Fruit fly (Drosophila melanogaster) whole organism, prepupa: ENCODE results near the gene ocn.

ENCODE experiments used
- Blimp-1 ChIP-seq: fragments of 200-800 bp; sonication (Bioruptor generic); optimal IDR thresholded peaks from 3 replicates; lab custom pipeline; 2017; ENCODE audit warnings: missing biosample characterization, missing genetic modification characterization, mild to moderate bottlenecking, moderate library complexity, missing genetic modification reagents
- CG10631 ChIP-seq: fragments of 200-800 bp; sonication (Bioruptor generic); optimal IDR thresholded peaks from 2 replicates; lab custom pipeline; 2016; ENCODE audit warnings: missing biosample characterization, missing genetic modification characterization
- CG11294 ChIP-seq: fragments of 200-800 bp; sonication (Bioruptor generic); IDR thresholded peaks from 2 replicates; pipeline ENCODE4 v1.3.6; 2022; ENCODE audit warnings: missing biosample characterization, missing genetic modification characterization
- CG11762 ChIP-seq: fragments of 200-800 bp; sonication (Bioruptor generic); optimal IDR thresholded peaks from 3 replicates; lab custom pipeline; 2016; ENCODE audit warnings: missing biosample characterization, missing genetic modification characterization; ENCODE audit not compliant: insufficient read depth
- CG11902 ChIP-seq: fragments of 200-800 bp; sonication (Bioruptor generic); optimal IDR thresholded peaks from 3 replicates; lab custom pipeline; 2016; ENCODE audit warnings: missing biosample characterization, missing genetic modification characterization
- CG15336 ChIP-seq: fragments of 200-800 bp; sonication (Bioruptor generic); IDR thresholded peaks from 2 replicates; pipeline ENCODE4 v1.3.6; 2022; ENCODE audit warnings: missing biosample characterization, missing genetic modification characterization
- CG1621 ChIP-seq: fragments of 200-800 bp; sonication (Bioruptor generic); optimal IDR thresholded peaks from 3 replicates; lab custom pipeline; 2018; ENCODE audit warnings: missing biosample characterization, mild to moderate bottlenecking, missing genetic modification characterization
- CG16779 ChIP-seq: fragments of 200-800 bp; sonication (Bioruptor generic); optimal IDR thresholded peaks from 3 replicates; lab custom pipeline; 2017; ENCODE audit warnings: missing biosample characterization, mild to moderate bottlenecking, missing genetic modification characterization
- CG3032 ChIP-seq: fragments of 200-800 bp; optimal IDR thresholded peaks from 2 replicates; lab custom pipeline; 2019; ENCODE audit warnings: missing biosample characterization, mild to moderate bottlenecking, missing genetic modification characterization, moderate library complexity
- CG31627 ChIP-seq: fragments of 200-800 bp; sonication (Bioruptor generic); optimal IDR thresholded peaks from 3 replicates; lab custom pipeline; 2016; ENCODE audit warnings: missing biosample characterization, missing genetic modification characterization
- CG32006 ChIP-seq: fragments of 200-800 bp; sonication (Bioruptor generic); optimal IDR thresholded peaks from 3 replicates; lab custom pipeline; 2017; ENCODE audit warnings: missing biosample characterization, mild to moderate bottlenecking, missing genetic modification characterization
- CG3919 ChIP-seq: fragments of 200-800 bp; sonication (Bioruptor generic); optimal IDR thresholded peaks from 3 replicates; lab custom pipeline; 2016; ENCODE audit warnings: missing biosample characterization, missing genetic modification characterization
- CG4318 ChIP-seq: fragments of 200-800 bp; sonication (Bioruptor generic); optimal IDR thresholded peaks from 3 replicates; lab custom pipeline; 2017; ENCODE audit warnings: missing biosample characterization, mild to moderate bottlenecking, missing genetic modification characterization
- CG6163 ChIP-seq: fragments of 200-800 bp; sonication (Bioruptor generic); IDR thresholded peaks from 3 replicates; pipeline ENCODE4 v1.3.6; 2022; ENCODE audit warnings: missing biosample characterization, missing genetic modification characterization
- CG6854 ChIP-seq: fragments of 200-800 bp; sonication (Bioruptor generic); optimal IDR thresholded peaks from 2 replicates; lab custom pipeline; 2017; ENCODE audit warnings: missing biosample characterization, mild to moderate bottlenecking, missing genetic modification characterization
- CG7368 ChIP-seq: fragments of 200-800 bp; sonication (Bioruptor generic); optimal IDR thresholded peaks from 3 replicates; lab custom pipeline; 2016; ENCODE audit warnings: missing biosample characterization, missing genetic modification characterization
- CG8119 ChIP-seq: fragments of 200-800 bp; sonication (Bioruptor generic); IDR thresholded peaks from 3 replicates; pipeline ENCODE4 v1.3.6; 2022; ENCODE audit warnings: missing biosample characterization, missing genetic modification characterization
- CG8319 ChIP-seq: fragments of 200-800 bp; sonication (Bioruptor generic); optimal IDR thresholded peaks from 3 replicates; lab custom pipeline; 2016; ENCODE audit warnings: missing biosample characterization, missing genetic modification characterization
- CG8632 ChIP-seq: fragments of 200-800 bp; sonication (Bioruptor generic); optimal IDR thresholded peaks from 3 replicates; lab custom pipeline; 2016; ENCODE audit warnings: missing biosample characterization, missing genetic modification characterization
- Eip78C ChIP-seq: fragments of 200-800 bp; sonication (Bioruptor generic); peaks from one replicate; lab custom pipeline; 2016; ENCODE audit warnings: missing biosample characterization, missing genetic modification characterization
- Ets21C ChIP-seq: fragments of 200-800 bp; sonication (Bioruptor generic); optimal IDR thresholded peaks from 3 replicates; lab custom pipeline; 2016; ENCODE audit warnings: missing biosample characterization, missing genetic modification characterization
- Ets96B ChIP-seq: fragments of 200-800 bp; optimal IDR thresholded peaks from 2 replicates; lab custom pipeline; 2019; ENCODE audit warnings: missing biosample characterization, mild to moderate bottlenecking, missing genetic modification characterization, moderate library complexity
- Hr39 ChIP-seq: fragments of 200-800 bp; sonication (Bioruptor generic); optimal IDR thresholded peaks from 2 replicates; lab custom pipeline; 2016; ENCODE audit warnings: missing biosample characterization, missing genetic modification characterization
- Hr4 ChIP-seq: fragments of 200-800 bp; sonication (Bioruptor generic); optimal IDR thresholded peaks from 3 replicates; lab custom pipeline; 2016; ENCODE audit warnings: missing biosample characterization, missing genetic modification characterization
- Met ChIP-seq: fragments of 200-800 bp; sonication (Bioruptor generic); optimal IDR thresholded peaks from 3 replicates; lab custom pipeline; 2016; ENCODE audit warnings: missing biosample characterization, missing genetic modification characterization
- Smox ChIP-seq: fragments of 200-800 bp; sonication (Bioruptor generic); optimal IDR thresholded peaks from 3 replicates; lab custom pipeline; 2016; ENCODE audit warnings: missing biosample characterization, missing genetic modification characterization
- Sox102F ChIP-seq: fragments of 200-800 bp; sonication (Bioruptor generic); optimal IDR thresholded peaks from 2 replicates; lab custom pipeline; 2016; ENCODE audit warnings: missing biosample characterization, mild to moderate bottlenecking, missing genetic modification characterization
- Sox14 ChIP-seq: fragments of 200-800 bp; sonication (Bioruptor generic); optimal IDR thresholded peaks from 3 replicates; lab custom pipeline; 2016; ENCODE audit warnings: missing biosample characterization, missing genetic modification characterization
- Sox15 ChIP-seq: fragments of 200-800 bp; sonication (Bioruptor generic); optimal IDR thresholded peaks from 3 replicates; lab custom pipeline; 2016; ENCODE audit warnings: missing biosample characterization, missing genetic modification characterization
- cyc ChIP-seq: fragments of 200-800 bp; sonication (Bioruptor generic); optimal IDR thresholded peaks from 3 replicates; lab custom pipeline; 2016; ENCODE audit warnings: missing biosample characterization, missing genetic modification characterization
- dsx ChIP-seq: fragments of 200-800 bp; optimal IDR thresholded peaks from 3 replicates; lab custom pipeline; 2019; ENCODE audit warnings: missing biosample characterization, mild to moderate bottlenecking, missing genetic modification characterization, moderate library complexity; ENCODE audit not compliant: poor library complexity, severe bottlenecking
- eg ChIP-seq: fragments of 200-800 bp; sonication (Bioruptor generic); IDR thresholded peaks from 3 replicates; pipeline ENCODE4 v1.3.6; 2022; ENCODE audit warnings: missing biosample characterization, missing genetic modification characterization
- esn ChIP-seq: fragments of 200-800 bp; sonication (Bioruptor generic); optimal IDR thresholded peaks from 2 replicates; lab custom pipeline; 2016; ENCODE audit warnings: missing biosample characterization, mild to moderate bottlenecking, missing genetic modification characterization, moderate library complexity
- fd85E ChIP-seq: fragments of 200-800 bp; sonication (Bioruptor generic); optimal IDR thresholded peaks from 3 replicates; lab custom pipeline; 2016; ENCODE audit warnings: missing biosample characterization, missing genetic modification characterization
- lz ChIP-seq: fragments of 200-800 bp; sonication (Bioruptor generic); optimal IDR thresholded peaks from 3 replicates; lab custom pipeline; 2016; ENCODE audit warnings: missing biosample characterization, missing genetic modification characterization
- spab ChIP-seq: fragments of 200-800 bp; sonication (Bioruptor generic); optimal IDR thresholded peaks from 2 replicates; lab custom pipeline; 2017; ENCODE audit warnings: missing biosample characterization, mild to moderate bottlenecking, missing genetic modification characterization, missing genetic modification reagents
- ss ChIP-seq, 2 experiments: fragments of 200-800 bp; sonication (Bioruptor generic); optimal IDR thresholded peaks; 2 replicates in 1 of 2; 3 replicates in 1 of 2; lab custom pipeline; 2017 to 2018; ENCODE audit warnings: mild to moderate bottlenecking in 2 of 2, missing biosample characterization in 2 of 2, missing genetic modification characterization in 2 of 2, moderate library complexity in 1 of 2
- svp ChIP-seq: fragments of 200-800 bp; sonication (Bioruptor generic); peaks from one replicate; lab custom pipeline; 2016; ENCODE audit warnings: missing biosample characterization, missing genetic modification characterization
- topi ChIP-seq: fragments of 200-800 bp; sonication (Bioruptor generic); optimal IDR thresholded peaks from 3 replicates; lab custom pipeline; 2016; ENCODE audit warnings: missing biosample characterization, missing genetic modification characterization

The ocn gene

dm6 chr3R:30005332-30005979 is 32.1 kb downstream of the ocn start (continued):
- peak; percentile 24 for TF ChIP-seq CG3032 (tag; lab: Kevin White, UChicago)
- TF ChIP-seq Ets96B, result peak; percentile 49
- TF ChIP-seq CG31627 (GFP tag; lab: Kevin White, UChicago), result no peak
- TF ChIP-seq Sox14, result no peak
- TF ChIP-seq spab (GFP tag; lab: Kevin White, UChicago), result peak; percentile 58
- peak; percentile 12; the same call in 1 of the 2 replicates for TF ChIP-seq CG11294 (GFP tag; lab: Robert Waterston, UW)
- TF ChIP-seq CG7368, result no peak
- no peak for TF ChIP-seq Smox (GFP tag; lab: Kevin White, UChicago)
- no peak for TF ChIP-seq CG8632
- no peak for TF ChIP-seq CG11902 (GFP tag; lab: Kevin White, UChicago)
- TF ChIP-seq CG6854 (GFP tag; lab: Kevin White, UChicago), result no peak
- peak; percentile 81 to 85 for TF ChIP-seq ss (GFP tag; optimal IDR thresholded peaks at IDR 0.05; lab: Kevin White, UChicago)
- TF ChIP-seq dsx, result peak; percentile 16
- no peak for TF ChIP-seq CG8319 (GFP tag; lab: Kevin White, UChicago)
- peak; percentile 41; the same call in 1 of the 2 replicates for TF ChIP-seq CG15336 (GFP tag; lab: Robert Waterston, UW)
- no peak for TF ChIP-seq Met (GFP tag; lab: Kevin White, UChicago)
- TF ChIP-seq CG8119 (GFP tag; lab: Robert Waterston, UW), result peak; percentile 67
- no peak for TF ChIP-seq Sox15
- TF ChIP-seq svp, result no peak
- TF ChIP-seq Hr39 (GFP tag; lab: Kevin White, UChicago), result no peak
- no peak for TF ChIP-seq CG11762 (GFP tag; lab: Kevin White, UChicago)
- TF ChIP-seq Sox102F, result no peak
- no peak for TF ChIP-seq topi (GFP tag; lab: Kevin White, UChicago)
- no peak for TF ChIP-seq esn (GFP tag; lab: Kevin White, UChicago)
- no peak for TF ChIP-seq Hr4 (GFP tag; lab: Kevin White, UChicago)

dm6 chr3R:30004648-30005047 is 32.9 kb downstream of the ocn start, which contains the start of the genes Nlp and Nph:
Gene Nlp (plus strand): TSS chr3R:30004785.
Gene Nph (minus strand): TSS chr3R:30004861.
- peak; percentile 12 for TF ChIP-seq topi (GFP tag; lab: Kevin White, UChicago)
- TF ChIP-seq CG15336 (GFP tag; lab: Robert Waterston, UW), result no peak
- peak; percentile 44 for TF ChIP-seq Eip78C (GFP tag; lab: Kevin White, UChicago)
- peak; percentile 62 for TF ChIP-seq Sox14
- TF ChIP-seq CG10631, result no peak
- TF ChIP-seq ss (GFP tag; optimal IDR thresholded peaks at IDR 0.05; lab: Kevin White, UChicago), result no peak
- no peak for TF ChIP-seq CG8119 (GFP tag; lab: Robert Waterston, UW)
- peak; percentile 13 for TF ChIP-seq CG31627 (GFP tag; lab: Kevin White, UChicago)
- peak; percentile 22 for TF ChIP-seq lz (GFP tag; lab: Kevin White, UChicago)
- TF ChIP-seq CG7368, result no peak
- no peak for TF ChIP-seq Met (GFP tag; lab: Kevin White, UChicago)
- no peak for TF ChIP-seq fd85E (GFP tag; lab: Kevin White, UChicago)
- TF ChIP-seq esn (GFP tag; lab: Kevin White, UChicago), result peak; percentile 34
- peak; percentile 4 for TF ChIP-seq CG3032 (tag; lab: Kevin White, UChicago)
- no peak for TF ChIP-seq CG32006 (GFP tag; lab: Kevin White, UChicago)
- peak; percentile 27 for TF ChIP-seq Hr39 (GFP tag; lab: Kevin White, UChicago)
- no peak for TF ChIP-seq Ets21C (GFP tag; lab: Kevin White, UChicago)
- peak; percentile 17 for TF ChIP-seq cyc
- TF ChIP-seq CG6163 (GFP tag; lab: Robert Waterston, UW), result no peak
- no peak for TF ChIP-seq Hr4 (GFP tag; lab: Kevin White, UChicago)
- TF ChIP-seq CG8632, result no peak
- TF ChIP-seq CG4318 (GFP tag; lab: Kevin White, UChicago), result no peak
- TF ChIP-seq CG8319 (GFP tag; lab: Kevin White, UChicago), result no peak
- TF ChIP-seq Blimp-1 (GFP tag; lab: Kevin White, UChicago), result no peak
- peak; percentile 63 for TF ChIP-seq CG1621 (tag; lab: Kevin White, UChicago)
- TF ChIP-seq CG16779 (tag; lab: Kevin White, UChicago), result no peak
- TF ChIP-seq eg, result no peak
- TF ChIP-seq CG3919 (GFP tag; lab: Kevin White, UChicago), result peak; percentile 20
